Fruit fly (Drosophila melanogaster) Kc167 (cell line): ENCODE results near the gene CG4911.

Experiments
- Sin3A ChIP-seq: fragments of >200 bp; optimal IDR thresholded peaks from 2 replicates; lab custom pipeline; 2018; ENCODE audit warnings: missing external identifiers
- h ChIP-seq: fragments of >200 bp; optimal IDR thresholded peaks from 3 replicates; lab custom pipeline; 2018; ENCODE audit warnings: missing external identifiers
- insv ChIP-seq: fragments of >200 bp; optimal IDR thresholded peaks from 3 replicates; lab custom pipeline; 2018; ENCODE audit warnings: missing external identifiers
- ttk ChIP-seq: sonication (Bioruptor generic); optimal IDR thresholded peaks from 2 replicates; lab custom pipeline; 2017; ENCODE audit warnings: missing external identifiers

- no peak for TF ChIP-seq insv
- no peak for TF ChIP-seq Sin3A
- TF ChIP-seq ttk (lab: Kevin White, UChicago), result no peak
- TF ChIP-seq h (lab: Kevin White, UChicago), result no peak
Observed at dm6 chr3L:9043648-9044047, 28.9 kb downstream of the CG4911 start.
